Fruit fly (Drosophila melanogaster): ENCODE data around the gene msn.

dm6 chr3L:2526873-2527272 is 59.5 kb downstream of the msn start, which contains the start of gene CG32295:
- TF ChIP-seq CG7045 (GFP tag; optimal IDR thresholded peaks at IDR 0.05) (no peak), kay (GFP tag; ENCODE audit: borderline replicate concordance) (no peak), toe (GFP tag; optimal IDR thresholded peaks at IDR 0.05) (no peak), bab1 (GFP tag; optimal IDR thresholded peaks at IDR 0.05) (no peak), cnc (optimal IDR thresholded peaks at IDR 0.05) (no peak), cic (GFP tag; optimal IDR thresholded peaks at IDR 0.05) (no peak), CG11617 (GFP tag; optimal IDR thresholded peaks at IDR 0.05) (no peak), pad (GFP tag; optimal IDR thresholded peaks at IDR 0.05) (no peak)

Data from whole organism, adult.